Fruit fly (Drosophila melanogaster) whole organism, pupa: ENCODE data around the gene CG10214.

Experiments
- CG12605 ChIP-seq: fragments of 200-800 bp; sonication (Bioruptor generic); IDR thresholded peaks from 2 replicates; pipeline ENCODE4 v1.3.6; 2022; ENCODE audit warnings: missing biosample characterization, missing genetic modification characterization
- CG13204 ChIP-seq: fragments of 200-800 bp; sonication (Bioruptor generic); optimal IDR thresholded peaks from 2 replicates; lab custom pipeline; 2018; ENCODE audit warnings: missing biosample characterization, mild to moderate bottlenecking, missing genetic modification characterization, moderate library complexity
- CG14655 ChIP-seq: fragments of 200-800 bp; sonication (Bioruptor generic); optimal IDR thresholded peaks from 3 replicates; lab custom pipeline; 2017; ENCODE audit warnings: mild to moderate bottlenecking, missing biosample characterization, missing genetic modification reagents, missing genetic modification characterization
- CG15710 ChIP-seq: fragments of 200-800 bp; sonication (Bioruptor generic); optimal IDR thresholded peaks from 2 replicates; lab custom pipeline; 2018; ENCODE audit warnings: missing biosample characterization, mild to moderate bottlenecking, missing genetic modification characterization, moderate library complexity
- CG34367 ChIP-seq: fragments of 200-800 bp; sonication (Bioruptor generic); optimal IDR thresholded peaks from 2 replicates; lab custom pipeline; 2018; ENCODE audit warnings: missing biosample characterization, mild to moderate bottlenecking, missing genetic modification characterization
- CG4496 ChIP-seq: fragments of 200-800 bp; sonication (Bioruptor generic); IDR thresholded peaks from 3 replicates; pipeline ENCODE4 v1.3.6; 2022; ENCODE audit warnings: missing biosample characterization, missing genetic modification characterization
- CG8159 ChIP-seq: fragments of 200-800 bp; sonication (Bioruptor generic); optimal IDR thresholded peaks from 3 replicates; lab custom pipeline; 2018; ENCODE audit warnings: missing biosample characterization, mild to moderate bottlenecking, missing genetic modification characterization, moderate library complexity
- CG8301 ChIP-seq: fragments of 200-800 bp; sonication (Bioruptor generic); optimal IDR thresholded peaks from 2 replicates; lab custom pipeline; 2018; ENCODE audit warnings: missing biosample characterization, mild to moderate bottlenecking, missing genetic modification characterization
- D1 ChIP-seq: fragments of 200-800 bp; sonication (Bioruptor generic); optimal IDR thresholded peaks from 2 replicates; lab custom pipeline; 2018; ENCODE audit warnings: missing biosample characterization, mild to moderate bottlenecking, missing genetic modification characterization, moderate library complexity
- EcR ChIP-seq: fragments of 200-800 bp; sonication (Bioruptor generic); optimal IDR thresholded peaks from 3 replicates; lab custom pipeline; 2019; ENCODE audit warnings: missing biosample characterization, missing genetic modification characterization, mild to moderate bottlenecking, moderate library complexity, missing genetic modification reagents
- Pif1A ChIP-seq: fragments of 200-800 bp; sonication (Bioruptor generic); optimal IDR thresholded peaks from 3 replicates; lab custom pipeline; 2016; ENCODE audit warnings: missing biosample characterization, missing genetic modification characterization
- Pif1B ChIP-seq: fragments of 200-800 bp; sonication (Bioruptor generic); optimal IDR thresholded peaks from 3 replicates; lab custom pipeline; 2016; ENCODE audit warnings: missing biosample characterization, missing genetic modification characterization
- fd96Ca ChIP-seq: fragments of 200-800 bp; sonication (Bioruptor generic); IDR thresholded peaks from 3 replicates; pipeline ENCODE4 v1.3.6; 2022; ENCODE audit warnings: missing biosample characterization, missing genetic modification characterization
- rn ChIP-seq: fragments of 200-800 bp; sonication (Bioruptor generic); IDR thresholded peaks from 2 replicates; pipeline ENCODE4 v1.3.6; 2022; ENCODE audit warnings: missing biosample characterization, missing genetic modification characterization

dm6 chr3R:23721936-23722335, 45.4 kb downstream of the CG10214 start:
- TF ChIP-seq CG14655 (GFP tag; lab: Kevin White, UChicago): no peak
- TF ChIP-seq CG12605 (GFP tag; lab: Robert Waterston, UW): no peak
- no peak for TF ChIP-seq rn (GFP tag; lab: Robert Waterston, UW)
- TF ChIP-seq CG8159 (tag; lab: Kevin White, UChicago): no peak
- no peak for TF ChIP-seq fd96Ca (GFP tag; lab: Robert Waterston, UW)
- TF ChIP-seq EcR: no peak
- TF ChIP-seq CG15710 (tag; lab: Kevin White, UChicago): no peak
- TF ChIP-seq CG8301: no peak
- no peak for TF ChIP-seq Pif1A (GFP tag; lab: Kevin White, UChicago)
- TF ChIP-seq Pif1B (GFP tag; lab: Kevin White, UChicago): no peak
- TF ChIP-seq D1 (tag; lab: Kevin White, UChicago): peak; percentile 84
- TF ChIP-seq CG34367: no peak
- no peak for TF ChIP-seq CG13204
- no peak for TF ChIP-seq CG4496 (GFP tag; lab: Robert Waterston, UW)
